Worm (Caenorhabditis elegans): ENCODE data around the gene T07D3.9.

DNA sequence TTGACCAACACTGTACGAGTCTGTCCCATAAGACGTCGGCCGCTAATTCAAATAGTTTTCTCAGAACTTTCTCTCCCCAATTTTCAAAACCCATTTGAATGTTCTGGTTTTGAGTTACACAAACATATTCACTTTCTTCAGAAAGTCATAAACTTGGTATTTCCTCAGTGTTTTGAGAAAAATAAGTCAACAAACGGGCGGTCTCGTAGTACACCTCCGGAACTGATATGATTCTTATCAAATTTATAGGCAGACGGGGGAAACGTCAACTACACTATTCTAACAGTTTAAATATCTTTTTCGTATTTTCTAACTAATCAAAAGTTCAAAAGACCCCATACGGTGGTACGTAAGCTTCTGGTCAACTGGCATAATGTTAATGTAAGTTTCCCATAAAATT lies 16.5 kb downstream of the T07D3.9 start:
- TF ChIP-seq med-1 (GFP tag; optimal IDR thresholded peaks at IDR 0.05; ENCODE audit: insufficient read depth) (no peak), cog-1 (tag; optimal IDR thresholded peaks at IDR 0.05) (no peak), flt-1 (GFP tag; IDR thresholded peaks at IDR 0.05) (no peak), tab-1 (GFP tag; IDR thresholded peaks at IDR 0.05) (no peak), ztf-29 (GFP tag; IDR thresholded peaks at IDR 0.05) (no peak), ztf-23 (GFP tag; IDR thresholded peaks at IDR 0.05) (no peak), ref-1 (GFP tag; conservative IDR thresholded peaks at IDR 0.05) (no peak)
